Fruit fly (Drosophila melanogaster): ENCODE data around the gene CG13138.

dm6 chr2L:10334213-10334612, 32.4 kb upstream of the CG13138 start:
- TF ChIP-seq lz (GFP tag; optimal IDR thresholded peaks at IDR 0.05) (no peak), Gug (GFP tag; IDR thresholded peaks at IDR 0.05) (no peak), CG4318 (GFP tag; optimal IDR thresholded peaks at IDR 0.05) (no peak), salr (GFP tag; optimal IDR thresholded peaks at IDR 0.05) (no peak), Eip93F (GFP tag; optimal IDR thresholded peaks at IDR 0.05) (no peak), Hr39 (GFP tag; optimal IDR thresholded peaks at IDR 0.05) (no peak)
